Fruit fly (Drosophila melanogaster) whole organism, wandering third instar larva: ENCODE measurements around the gene CG7655.
A peak's percentile ranks its signal among the peaks of the same experiment; 100 is the strongest.

Experiments used
- Abd-B ChIP-seq: fragments of >200 bp; optimal IDR thresholded peaks from 2 replicates; lab custom pipeline; 2017; ENCODE audit warnings: missing biosample characterization, missing genetic modification characterization
- CG32264 ChIP-seq: fragments of 200-800 bp; sonication (Bioruptor generic); optimal IDR thresholded peaks from 2 replicates; lab custom pipeline; 2016; ENCODE audit warnings: missing biosample characterization, missing genetic modification characterization
- CG9705 ChIP-seq: fragments of 200-800 bp; sonication (Bioruptor generic); optimal IDR thresholded peaks from 2 replicates; lab custom pipeline; 2018; ENCODE audit warnings: missing biosample characterization, mild to moderate bottlenecking, missing genetic modification characterization
- CrebA ChIP-seq: fragments of 200-800 bp; sonication (Bioruptor generic); optimal IDR thresholded peaks from 2 replicates; lab custom pipeline; 2016; ENCODE audit warnings: missing biosample characterization, mild to moderate bottlenecking, missing genetic modification characterization, borderline replicate concordance
- Dfd ChIP-seq: fragments of >200 bp; optimal IDR thresholded peaks from 2 replicates; lab custom pipeline; 2017; ENCODE audit warnings: missing biosample characterization, missing genetic modification characterization
- Dif ChIP-seq: fragments of 200-275, 200-300 bp; sonication (Bioruptor generic); optimal IDR thresholded peaks from 2 replicates; lab custom pipeline; 2018; ENCODE audit warnings: missing biosample characterization, missing genetic modification characterization; ENCODE audit not compliant: partially characterized antibody
- GATAd ChIP-seq: sonication (Bioruptor generic); optimal IDR thresholded peaks from 2 replicates; lab custom pipeline; 2016; ENCODE audit warnings: missing biosample characterization, missing genetic modification characterization
- HLH106 ChIP-seq: fragments of 200-800 bp; optimal IDR thresholded peaks from 3 replicates; lab custom pipeline; 2019; ENCODE audit warnings: missing biosample characterization, mild to moderate bottlenecking, missing genetic modification characterization, moderate library complexity
- Hr78 ChIP-seq: fragments of >200 bp; optimal IDR thresholded peaks from 2 replicates; lab custom pipeline; 2017; ENCODE audit warnings: missing biosample characterization, missing genetic modification characterization
- Hr83 ChIP-seq: fragments of 200-300 bp; sonication (Bioruptor generic); optimal IDR thresholded peaks from 2 replicates; lab custom pipeline; 2016; ENCODE audit warnings: missing biosample characterization, mild to moderate bottlenecking, missing genetic modification characterization, moderate library complexity; ENCODE audit not compliant: poor library complexity, severe bottlenecking
- Jra ChIP-seq: sonication (Bioruptor generic); optimal IDR thresholded peaks from 2 replicates; lab custom pipeline; 2016; ENCODE audit warnings: missing biosample characterization, missing genetic modification characterization
- Myc ChIP-seq: fragments of >200 bp; optimal IDR thresholded peaks from 2 replicates; lab custom pipeline; 2017
- N ChIP-seq: fragments of >200 bp; optimal IDR thresholded peaks from 2 replicates; lab custom pipeline; 2018; ENCODE audit warnings: missing biosample characterization, missing external identifiers, missing genetic modification characterization
- OdsH ChIP-seq: fragments of 200-800 bp; sonication (Bioruptor generic); optimal IDR thresholded peaks from 2 replicates; lab custom pipeline; 2016; ENCODE audit warnings: missing biosample characterization, mild to moderate bottlenecking, missing genetic modification characterization
- Sp1 ChIP-seq: fragments of 200-800 bp; sonication (Bioruptor generic); optimal IDR thresholded peaks from 3 replicates; lab custom pipeline; 2019; ENCODE audit warnings: missing biosample characterization, mild to moderate bottlenecking, missing genetic modification characterization, moderate library complexity
- Vsx2 ChIP-seq: fragments of 200-300, 225-300 bp; sonication (Bioruptor generic); optimal IDR thresholded peaks from 2 replicates; lab custom pipeline; 2018; ENCODE audit warnings: missing biosample characterization, missing genetic modification characterization; ENCODE audit not compliant: partially characterized antibody
- br ChIP-seq: fragments of 200-800 bp; sonication (Bioruptor generic); optimal IDR thresholded peaks from 2 replicates; lab custom pipeline; 2016; ENCODE audit warnings: missing biosample characterization, missing genetic modification characterization
- brk ChIP-seq: fragments of 200-800 bp; sonication (Bioruptor generic); optimal IDR thresholded peaks from 2 replicates; lab custom pipeline; 2016; ENCODE audit warnings: missing biosample characterization, mild to moderate bottlenecking, missing genetic modification characterization
- dmrt93B ChIP-seq: fragments of 200-800 bp; sonication (Bioruptor generic); optimal IDR thresholded peaks from 2 replicates; lab custom pipeline; 2018; ENCODE audit warnings: missing biosample characterization, mild to moderate bottlenecking, missing genetic modification characterization
- dsf ChIP-seq: sonication (Bioruptor generic); optimal IDR thresholded peaks from 2 replicates; lab custom pipeline; 2016; ENCODE audit warnings: missing biosample characterization, missing genetic modification characterization, borderline replicate concordance
- ey ChIP-seq: fragments of 200-800 bp; sonication (Bioruptor generic); optimal IDR thresholded peaks from 2 replicates; lab custom pipeline; 2016; ENCODE audit warnings: missing biosample characterization, missing genetic modification characterization
- foxo ChIP-seq, 2 experiments: fragments of 200-800 bp; sonication (Bioruptor generic); optimal IDR thresholded peaks; 2 replicates in 1 of 2; 3 replicates in 1 of 2; lab custom pipeline; 2016 to 2017; ENCODE audit warnings: missing biosample characterization in 2 of 2, missing genetic modification characterization in 2 of 2
- fru ChIP-seq: fragments of 200-800 bp; sonication (Bioruptor generic); optimal IDR thresholded peaks from 3 replicates; lab custom pipeline; 2016; ENCODE audit warnings: missing biosample characterization, mild to moderate bottlenecking, missing genetic modification characterization
- h ChIP-seq: fragments of 200-800 bp; sonication (Bioruptor generic); optimal IDR thresholded peaks from 3 replicates; lab custom pipeline; 2016; ENCODE audit warnings: missing biosample characterization, mild to moderate bottlenecking, missing genetic modification characterization
- jim ChIP-seq: fragments of 175-275, 200-325 bp; sonication (Bioruptor generic); optimal IDR thresholded peaks from 2 replicates; lab custom pipeline; 2016; ENCODE audit warnings: missing biosample characterization, mild to moderate bottlenecking, missing genetic modification characterization
- lola ChIP-seq: fragments of >200 bp; optimal IDR thresholded peaks from 2 replicates; lab custom pipeline; 2017; ENCODE audit warnings: missing biosample characterization, missing genetic modification characterization
- pan ChIP-seq: fragments of >200 bp; optimal IDR thresholded peaks from 2 replicates; lab custom pipeline; 2017
- psq ChIP-seq: fragments of 200-800 bp; sonication (Bioruptor generic); optimal IDR thresholded peaks from 3 replicates; lab custom pipeline; 2017; ENCODE audit warnings: missing biosample characterization, mild to moderate bottlenecking, missing genetic modification characterization, moderate library complexity
- rgr ChIP-seq: fragments of 200-800 bp; sonication (Bioruptor generic); optimal IDR thresholded peaks from 3 replicates; lab custom pipeline; 2016; ENCODE audit warnings: missing biosample characterization, mild to moderate bottlenecking, missing genetic modification characterization
- sage ChIP-seq: fragments of 200-800 bp; sonication (Bioruptor generic); optimal IDR thresholded peaks from 2 replicates; lab custom pipeline; 2016; ENCODE audit warnings: missing biosample characterization, mild to moderate bottlenecking, missing genetic modification characterization
- sv ChIP-seq: fragments of 200-800 bp; sonication (Bioruptor generic); optimal IDR thresholded peaks from 3 replicates; lab custom pipeline; 2016; ENCODE audit warnings: missing biosample characterization, missing genetic modification characterization
- tai ChIP-seq: sonication (Bioruptor generic); optimal IDR thresholded peaks from 2 replicates; lab custom pipeline; 2016; ENCODE audit warnings: missing biosample characterization, missing genetic modification characterization
- usp ChIP-seq: fragments of >200 bp; optimal IDR thresholded peaks from 2 replicates; lab custom pipeline; 2017; ENCODE audit warnings: missing biosample characterization, missing genetic modification characterization
- woc ChIP-seq: sonication (Bioruptor generic); optimal IDR thresholded peaks from 2 replicates; lab custom pipeline; 2016; ENCODE audit warnings: missing biosample characterization, mild to moderate bottlenecking, missing genetic modification characterization

The CG7655 gene

dm6 chr3R:17716858-17717596, 34.6 kb downstream of the CG7655 start (continued):
- no peak for TF ChIP-seq HLH106 (tag; lab: Kevin White, UChicago)
- no peak for TF ChIP-seq Vsx2 (GFP tag; lab: Kevin White, UChicago)
- TF ChIP-seq dsf (GFP tag; lab: Kevin White, UChicago) = no peak
- no peak for TF ChIP-seq lola (GFP tag; lab: Kevin White, UChicago)
- TF ChIP-seq br (GFP tag; lab: Kevin White, UChicago) = peak; percentile 61
- TF ChIP-seq jim (GFP tag; lab: Kevin White, UChicago) = no peak
- TF ChIP-seq tai = peak; percentile 9
- TF ChIP-seq Dfd (GFP tag; lab: Kevin White, UChicago) = no peak

- TF ChIP-seq OdsH (no peak), Abd-B (no peak), Sp1 (GFP tag; lab: Kevin White, UChicago) (peak; percentile 12), fru (GFP tag; lab: Kevin White, UChicago) (no peak), GATAd (GFP tag; lab: Kevin White, UChicago) (no peak), CG32264 (GFP tag; lab: Kevin White, UChicago) (peak; percentile 1), tai (peak; percentile 62), usp (GFP tag; lab: Kevin White, UChicago) (no peak), sage (GFP tag; lab: Kevin White, UChicago) (peak; percentile 24), ey (GFP tag; lab: Kevin White, UChicago) (no peak), sv (GFP tag; lab: Kevin White, UChicago) (no peak), Vsx2 (GFP tag; lab: Kevin White, UChicago) (no peak), HLH106 (tag; lab: Kevin White, UChicago) (no peak), h (GFP tag; lab: Kevin White, UChicago) (peak; percentile 41), lola (GFP tag; lab: Kevin White, UChicago) (no peak), jim (GFP tag; lab: Kevin White, UChicago) (no peak), woc (GFP tag; lab: Kevin White, UChicago) (no peak), Myc (lab: Kevin White, UChicago) (peak; percentile 19), Hr83 (GFP tag; lab: Kevin White, UChicago) (peak; percentile 25), CG9705 (peak; percentile 12), CrebA (GFP tag; lab: Kevin White, UChicago) (no peak), Jra (GFP tag; lab: Kevin White, UChicago) (peak; percentile 14), N (GFP tag; lab: Kevin White, UChicago) (no peak), brk (GFP tag; lab: Kevin White, UChicago) (peak; percentile 65)
Observed at dm6 chr3R:17718051-17718693, 35.7 kb downstream of the CG7655 start, which contains the start of gene osa. Gene osa, minus strand, starts transcription at chr3R:17718350.

- TF ChIP-seq h (GFP tag; lab: Kevin White, UChicago) (no peak), Myc (lab: Kevin White, UChicago) (no peak), Hr78 (GFP tag; lab: Kevin White, UChicago) (no peak)
- TF ChIP-seq, all 38 proteins: peak for 0
Observed at dm6 chr3R:17718760-17719625, 36.5 kb downstream of the CG7655 start, which contains the start of gene Pxt. Gene Pxt, plus strand, starts transcription at chr3R:17719454.

- TF ChIP-seq ey (GFP tag; lab: Kevin White, UChicago) (no peak), rgr (GFP tag; lab: Kevin White, UChicago) (no peak), CG9705 (no peak), dsf (GFP tag; lab: Kevin White, UChicago) (no peak), psq (no peak), foxo (GFP tag; optimal IDR thresholded peaks at IDR 0.05; lab: Kevin White, UChicago) (no peak), pan (lab: Kevin White, UChicago) (no peak), sage (GFP tag; lab: Kevin White, UChicago) (no peak), Hr83 (GFP tag; lab: Kevin White, UChicago) (no peak), OdsH (no peak), CrebA (GFP tag; lab: Kevin White, UChicago) (no peak), dmrt93B (GFP tag; lab: Kevin White, UChicago) (no peak), woc (GFP tag; lab: Kevin White, UChicago) (no peak), Abd-B (no peak), Vsx2 (GFP tag; lab: Kevin White, UChicago) (no peak), jim (GFP tag; lab: Kevin White, UChicago) (no peak), sv (GFP tag; lab: Kevin White, UChicago) (no peak), Dif (GFP tag; lab: Kevin White, UChicago) (no peak)
- TF ChIP-seq, all 38 proteins: peak for 0
Observed at dm6 chr3R:17724963-17725362, 42.5 kb downstream of the CG7655 start, which contains the start of gene Atg8b. Gene Atg8b, minus strand, starts transcription at chr3R:17725063.
